Fruit fly (Drosophila melanogaster) whole organism, larva: Measurements from ENCODE around the gene Atg13.

Experiments
- noc ChIP-seq: fragments of 200-800 bp; sonication (Bioruptor generic); optimal IDR thresholded peaks from 3 replicates; lab custom pipeline; 2019; ENCODE audit warnings: missing biosample characterization, mild to moderate bottlenecking, missing genetic modification characterization, moderate library complexity

Gene Atg13

DNA sequence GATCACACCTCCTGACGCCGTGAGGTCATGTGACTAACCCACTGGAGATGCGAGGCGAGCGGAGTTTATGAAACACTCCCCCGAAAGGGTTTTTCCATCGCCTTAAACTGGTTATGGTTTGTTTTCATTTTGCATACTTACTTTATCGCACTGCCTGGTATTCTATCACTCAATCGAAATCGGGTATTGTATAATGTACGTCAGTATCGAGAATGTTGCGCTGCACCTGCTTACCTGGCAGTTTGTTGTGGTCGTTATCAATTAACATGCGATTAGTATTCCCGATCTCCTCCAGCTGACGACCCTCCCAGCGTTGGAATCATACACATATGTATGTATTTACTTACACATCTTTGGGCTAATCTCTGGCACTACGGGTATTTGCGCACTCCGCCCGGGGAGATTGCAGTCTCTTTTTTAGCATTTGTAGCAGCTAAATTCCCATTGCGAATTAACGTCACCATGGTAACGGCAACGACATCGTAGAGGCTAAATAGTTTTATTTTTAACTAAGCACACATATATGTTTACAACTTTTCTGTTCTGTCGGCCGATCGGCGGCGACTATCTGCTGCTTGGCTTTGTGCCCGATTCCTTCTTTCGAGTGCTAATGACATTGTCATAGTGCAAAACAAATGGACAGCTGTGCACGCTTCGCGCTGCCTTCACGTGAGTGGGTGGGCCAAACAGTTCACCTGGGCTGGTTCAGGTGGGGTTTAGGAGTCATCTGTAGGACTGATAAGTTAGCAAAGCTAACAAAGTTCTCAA is 3.5 kb downstream of the Atg13 start:
- TF ChIP-seq noc (tag; lab: Kevin White, UChicago) = peak; percentile 48

DNA sequence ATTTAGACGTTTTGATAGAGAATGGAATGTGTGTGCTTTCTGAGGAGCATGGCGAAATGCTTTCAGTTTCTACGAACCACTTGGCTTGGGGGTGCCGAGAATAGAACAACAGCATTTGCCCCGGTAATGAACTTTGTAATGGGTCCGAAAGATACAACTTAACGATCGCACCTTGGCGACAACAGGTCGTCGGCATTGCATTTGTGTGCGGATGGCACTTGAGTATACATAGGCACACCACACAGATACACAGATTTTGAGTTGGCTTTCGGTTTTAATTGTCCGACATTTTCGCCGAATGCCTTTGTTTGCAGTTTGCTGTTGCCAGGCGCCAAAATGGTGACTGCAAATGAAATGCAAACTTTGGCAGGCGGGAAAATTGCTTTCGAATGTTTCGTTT is 4.4 kb downstream of the Atg13 start:
- TF ChIP-seq noc (tag; lab: Kevin White, UChicago) = no peak

DNA sequence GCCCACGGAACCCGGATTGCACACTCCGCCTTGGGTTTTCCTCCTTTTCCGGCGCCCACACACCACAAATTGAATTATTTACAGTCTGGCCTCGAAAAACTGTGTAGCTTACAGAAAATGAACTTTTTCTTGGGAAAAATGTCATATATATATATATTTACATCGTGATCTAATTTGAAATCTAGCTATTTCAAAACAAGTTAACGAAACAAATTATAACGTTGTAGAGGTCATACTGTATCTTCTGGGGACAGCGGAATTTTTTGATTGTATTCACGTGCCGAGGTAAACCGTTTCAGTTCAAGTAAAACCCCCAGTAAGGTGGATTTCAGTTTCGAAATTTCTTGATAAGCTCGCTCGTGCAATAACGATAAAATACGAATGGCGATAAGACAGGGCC is 4.8 kb downstream of the Atg13 start:
- peak; percentile 23 for TF ChIP-seq noc (tag; lab: Kevin White, UChicago)

DNA sequence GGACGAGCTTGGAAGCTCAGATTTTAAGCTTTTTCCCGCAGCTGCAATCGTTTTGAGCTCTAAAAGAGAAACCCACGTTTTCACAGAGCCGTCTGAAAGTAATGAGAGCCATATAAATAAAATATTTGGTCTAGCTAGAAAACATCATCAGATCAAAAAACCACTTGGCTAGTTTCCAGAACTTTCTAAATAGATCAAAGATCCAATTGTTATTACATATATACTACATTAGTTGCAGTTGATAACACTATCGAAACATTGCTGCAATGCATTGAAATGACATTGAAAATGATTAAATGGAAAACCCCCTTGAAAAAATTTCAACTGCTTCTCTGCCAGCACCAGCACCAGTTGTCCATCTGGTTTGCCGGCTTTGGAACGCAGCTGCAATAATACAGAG is 5.4 kb downstream of the Atg13 start:
- TF ChIP-seq noc (tag; lab: Kevin White, UChicago) = no peak

DNA sequence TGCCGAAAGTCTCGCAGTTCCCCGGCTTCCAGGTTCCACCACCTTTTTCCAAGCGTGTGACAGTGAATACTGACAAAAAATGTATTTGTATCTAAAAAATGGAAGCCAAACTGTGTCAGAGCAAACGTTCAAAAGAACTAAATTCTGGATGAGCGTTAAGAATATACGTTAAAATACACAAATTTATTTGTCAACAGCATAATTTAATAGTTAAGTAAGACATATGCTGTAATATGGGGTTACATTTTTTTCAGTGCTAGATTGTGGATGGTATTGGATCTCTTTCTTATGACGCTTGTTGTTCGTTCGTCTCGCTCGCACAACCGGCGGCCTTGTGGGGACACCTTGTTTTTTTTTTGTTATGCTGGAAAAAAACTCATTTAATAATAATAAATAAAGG is 6.0 kb downstream of the Atg13 start:
- TF ChIP-seq noc (tag; lab: Kevin White, UChicago) = peak; percentile 78

DNA sequence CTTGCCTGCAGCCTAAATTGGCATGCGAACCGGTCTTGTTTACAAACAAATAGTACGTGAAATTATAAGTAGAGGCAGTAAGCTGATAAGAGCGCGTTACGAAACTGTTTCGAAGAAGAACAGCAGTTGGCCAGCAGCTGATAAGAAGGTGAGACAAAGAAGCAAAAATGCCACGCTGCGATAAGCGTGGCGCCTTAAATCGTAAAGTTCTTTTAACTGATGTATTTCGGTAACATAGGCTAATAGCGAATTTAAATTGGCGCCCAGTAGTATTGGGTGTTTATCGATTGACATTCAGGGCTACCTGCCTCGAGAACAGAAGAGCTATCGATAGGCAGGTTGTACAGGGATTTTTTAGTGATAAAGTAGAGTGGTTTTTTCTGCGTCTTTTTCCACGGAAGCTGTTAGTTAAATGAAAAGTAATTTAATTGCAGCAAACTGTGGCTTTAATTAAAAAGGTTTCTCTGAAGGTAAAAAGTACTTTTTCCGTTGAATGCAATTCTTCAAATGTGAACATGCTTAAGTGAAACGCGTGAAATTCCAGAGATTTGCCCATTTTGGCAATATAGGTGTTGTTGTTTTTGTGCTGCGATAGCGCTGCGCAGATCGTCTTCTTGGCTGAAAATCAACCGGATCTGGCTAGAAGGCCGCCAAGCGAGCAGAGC is 7.1 kb downstream of the Atg13 start, which contains the start of gene stck:
Gene stck (plus strand): TSS at position 353 of the 665 bp plus-strand sequence.
- no peak for TF ChIP-seq noc (tag; lab: Kevin White, UChicago)

DNA sequence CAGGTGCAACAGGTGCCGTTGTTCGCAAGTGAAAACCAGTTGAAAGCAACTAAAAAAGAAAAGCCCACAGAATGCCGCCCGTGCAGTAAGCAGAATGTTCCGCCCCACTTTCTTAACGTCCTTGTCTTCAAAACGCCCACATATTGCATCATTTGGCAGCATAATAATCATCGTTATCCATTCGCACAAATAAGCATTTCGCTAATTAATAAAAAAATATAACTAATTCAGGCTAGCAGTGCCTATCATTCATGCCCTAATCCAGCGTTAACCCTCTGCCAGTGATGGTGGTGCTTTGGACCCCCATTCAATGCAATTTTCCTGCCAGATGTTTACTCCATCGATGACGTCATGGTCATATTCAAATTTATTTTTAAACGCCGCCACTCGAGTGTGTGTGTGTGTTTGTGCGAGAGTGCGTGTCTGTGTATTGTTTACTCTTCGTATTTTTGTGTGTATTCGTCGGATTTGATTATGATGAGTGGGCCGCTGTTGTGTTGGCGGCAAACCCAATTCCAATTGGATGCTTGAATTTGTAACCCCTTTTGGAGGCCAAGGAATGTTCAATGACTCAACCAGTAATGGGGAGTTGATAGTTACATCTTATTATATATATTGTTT is 7.9 kb downstream of the Atg13 start:
- TF ChIP-seq noc (tag; lab: Kevin White, UChicago) = no peak

DNA sequence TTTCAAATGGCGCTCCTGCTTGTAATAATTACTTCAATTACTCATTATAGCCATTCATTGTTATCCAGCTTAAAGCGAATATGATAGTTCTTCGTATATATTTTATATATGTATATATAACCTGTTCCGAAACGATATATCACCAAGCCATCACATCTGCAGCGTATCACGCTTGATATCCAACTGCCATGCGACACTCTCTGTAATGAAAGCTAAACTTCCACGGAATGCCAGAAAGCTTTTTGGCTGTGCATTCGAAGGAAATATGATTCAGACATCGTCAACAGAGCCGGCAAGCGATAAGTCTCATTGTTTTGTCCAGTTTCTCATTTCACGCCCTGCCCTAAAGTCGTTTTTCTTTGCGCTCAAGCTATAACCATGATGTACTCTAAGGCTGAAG is 8.4 kb downstream of the Atg13 start:
- no peak for TF ChIP-seq noc (tag; lab: Kevin White, UChicago)

DNA sequence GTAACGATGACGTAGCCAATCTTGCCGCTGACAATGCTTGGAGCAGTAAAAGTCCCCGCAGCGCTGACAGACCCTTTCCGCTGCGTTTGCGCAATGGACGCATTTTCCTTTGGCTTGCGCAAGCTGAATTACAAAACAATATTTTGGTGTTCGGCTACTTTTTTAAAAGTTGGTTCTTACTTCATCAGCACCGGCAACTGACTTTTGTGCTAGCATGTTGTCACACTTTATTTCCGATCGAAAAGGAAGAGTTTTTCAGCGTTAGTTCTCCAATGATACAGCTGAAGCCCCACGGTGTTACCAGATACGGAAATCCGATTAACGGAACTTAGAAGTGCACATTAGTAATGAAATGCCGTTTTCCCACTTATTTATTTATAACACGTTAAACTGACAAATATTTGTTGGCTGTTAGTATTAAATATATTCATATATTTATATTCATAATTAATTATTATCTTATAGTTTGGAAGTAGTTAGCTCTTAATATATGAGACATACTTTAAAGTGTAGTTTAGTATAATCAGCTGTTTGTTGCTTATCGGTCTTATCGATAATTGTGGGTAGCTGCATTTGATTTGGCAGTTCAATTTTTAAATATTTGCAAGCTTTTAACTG is 12.8 kb downstream of the Atg13 start, which contains the start of the genes Veneno and CG7963:
Gene Veneno (minus strand): TSS at position 296 of the 618 bp plus-strand sequence.
Gene CG7963 (plus strand): TSS at position 568 of the 618 bp plus-strand sequence.
- no peak for TF ChIP-seq noc (tag; lab: Kevin White, UChicago)

DNA sequence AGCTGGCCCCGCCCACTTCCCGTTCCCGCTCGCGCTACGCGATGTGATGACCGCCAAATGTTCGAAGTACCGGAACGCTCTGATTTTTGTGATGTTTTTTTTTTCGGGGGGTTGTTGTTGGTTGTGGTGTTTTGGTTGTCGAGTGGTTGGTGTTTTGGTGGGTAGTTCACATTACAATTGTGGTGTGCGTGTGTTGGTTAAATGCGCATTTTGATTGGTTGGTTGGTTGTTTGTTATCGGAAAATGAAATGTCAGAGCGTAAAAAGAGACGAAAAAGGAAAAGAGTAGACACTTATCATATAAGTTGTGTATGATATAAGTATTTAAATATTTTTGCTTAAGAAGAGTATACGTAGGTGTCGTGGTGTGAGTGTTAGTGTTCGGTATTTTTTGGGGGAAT is 18.9 kb downstream of the Atg13 start:
- TF ChIP-seq noc (tag; lab: Kevin White, UChicago) = no peak

DNA sequence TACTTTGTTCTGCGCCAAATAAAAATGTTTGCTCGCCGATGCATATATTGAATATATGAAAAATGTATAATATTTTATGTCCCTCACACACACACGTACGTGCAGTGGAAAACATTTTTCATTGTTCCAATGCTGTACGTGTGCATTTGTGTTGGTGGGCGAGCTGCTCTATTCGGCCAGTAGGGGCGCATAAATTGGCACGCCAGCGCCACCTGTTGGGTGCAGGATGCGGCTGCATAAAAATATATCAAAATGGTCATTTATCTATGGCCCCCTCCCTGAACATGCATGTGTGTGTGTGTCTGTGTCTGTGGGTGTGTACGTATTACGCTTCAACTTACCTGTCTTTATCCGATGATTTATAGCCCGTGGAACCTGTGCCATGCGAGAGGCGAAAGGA is 40.0 kb downstream of the Atg13 start:
- no peak for TF ChIP-seq noc (tag; lab: Kevin White, UChicago)
